Worm (Caenorhabditis elegans) whole organism, L2 larva: ENCODE measurements around the gene F21C10.18.

ENCODE experiments used
- C34F6.9 ChIP-seq: fragments of 150-350 bp; optimal IDR thresholded peaks from 2 replicates; lab custom pipeline; 2014; ENCODE audit warnings: missing biosample characterization, missing genetic modification characterization
- F13H6.1 ChIP-seq: sonication (generic microtip); optimal IDR thresholded peaks from 2 replicates; lab custom pipeline; 2016; ENCODE audit warnings: missing genetic modification characterization, missing compliant biosample characterization
- R02D3.7 ChIP-seq: fragments of 150-350 bp; optimal IDR thresholded peaks from 2 replicates; lab custom pipeline; 2014; ENCODE audit warnings: missing biosample characterization, missing genetic modification characterization
- alr-1 ChIP-seq: fragments of 150-350 bp; optimal IDR thresholded peaks from 2 replicates; lab custom pipeline; 2014; ENCODE audit warnings: missing biosample characterization, missing genetic modification characterization
- aly-2 ChIP-seq: fragments of 150-350 bp; optimal IDR thresholded peaks from 2 replicates; lab custom pipeline; 2014; ENCODE audit warnings: missing biosample characterization, missing genetic modification characterization
- ama-1 ChIP-seq: fragments of 150-350 bp; optimal IDR thresholded peaks from 2 replicates; lab custom pipeline; 2018; ENCODE audit warnings: inconsistent platforms
- blmp-1 ChIP-seq: sonication (generic microtip); optimal IDR thresholded peaks from 2 replicates; lab custom pipeline; 2017; ENCODE audit warnings: missing genetic modification characterization, mild to moderate bottlenecking, missing compliant biosample characterization, antibody characterized with exemption, moderate library complexity; ENCODE audit not compliant: insufficient read depth
- ceh-16 ChIP-seq: fragments of 150-350 bp; optimal IDR thresholded peaks from 2 replicates; lab custom pipeline; 2014; ENCODE audit warnings: missing biosample characterization, missing genetic modification characterization
- ceh-82 ChIP-seq: fragments of 150-350 bp; optimal IDR thresholded peaks from 2 replicates; lab custom pipeline; 2014; ENCODE audit warnings: missing biosample characterization, missing genetic modification characterization
- crh-2 ChIP-seq: sonication (generic microtip); optimal IDR thresholded peaks from 2 replicates; lab custom pipeline; 2017; ENCODE audit warnings: missing biosample characterization, missing genetic modification characterization
- dmd-4 ChIP-seq: sonication (generic microtip); optimal IDR thresholded peaks from 2 replicates; lab custom pipeline; 2017; ENCODE audit warnings: missing biosample characterization, missing genetic modification characterization
- egl-27 ChIP-seq: sonication (generic microtip); optimal IDR thresholded peaks from 3 replicates; lab custom pipeline; 2017; ENCODE audit warnings: missing biosample characterization, missing genetic modification reagents, missing genetic modification characterization
- fos-1 ChIP-seq: fragments of 150-350 bp; optimal IDR thresholded peaks from 2 replicates; lab custom pipeline; 2014; ENCODE audit warnings: missing biosample characterization, missing genetic modification characterization
- gmeb-1 ChIP-seq: fragments of 150-350 bp; optimal IDR thresholded peaks from 2 replicates; lab custom pipeline; 2014; ENCODE audit warnings: missing biosample characterization, missing genetic modification characterization
- lin-11 ChIP-seq: fragments of 150-350 bp; sonication (generic microtip); optimal IDR thresholded peaks from 2 replicates; lab custom pipeline; 2014; ENCODE audit warnings: missing biosample characterization, missing genetic modification characterization, inconsistent platforms, mixed read lengths
- lin-13 ChIP-seq: fragments of 150-350 bp; optimal IDR thresholded peaks from 2 replicates; lab custom pipeline; 2014; ENCODE audit warnings: missing biosample characterization, missing genetic modification reagents, missing genetic modification characterization
- lin-39 ChIP-seq: fragments of 150-350 bp; optimal IDR thresholded peaks from 2 replicates; lab custom pipeline; 2014; ENCODE audit warnings: missing biosample characterization, missing genetic modification reagents, missing genetic modification characterization
- lsy-2 ChIP-seq, 2 experiments: fragments of 150-350 bp in 1 of 2; sonication (generic microtip) in 1 of 2; optimal IDR thresholded peaks; 2 replicates each; lab custom pipeline; 2014 to 2017; ENCODE audit warnings: missing biosample characterization in 2 of 2, missing genetic modification characterization in 2 of 2
- mbf-1 ChIP-seq: sonication (generic microtip); optimal IDR thresholded peaks from 2 replicates; lab custom pipeline; 2017; ENCODE audit warnings: missing biosample characterization, missing genetic modification characterization
- mdl-1 ChIP-seq, 2 experiments: fragments of 150-350 bp in 1 of 2; sonication (generic microtip) in 1 of 2; optimal IDR thresholded peaks; 2 replicates each; lab custom pipeline; 2017; ENCODE audit warnings: missing biosample characterization in 2 of 2, missing genetic modification characterization in 2 of 2
- nhr-10 ChIP-seq: sonication (generic microtip); optimal IDR thresholded peaks from 2 replicates; lab custom pipeline; 2017; ENCODE audit warnings: missing biosample characterization, missing genetic modification characterization
- nhr-12 ChIP-seq: fragments of 150-350 bp; optimal IDR thresholded peaks from 2 replicates; lab custom pipeline; 2014; ENCODE audit warnings: missing biosample characterization, missing genetic modification characterization
- nhr-129 ChIP-seq: fragments of 150-350 bp; optimal IDR thresholded peaks from 2 replicates; lab custom pipeline; 2014; ENCODE audit warnings: missing biosample characterization, missing genetic modification characterization
- nhr-21 ChIP-seq: fragments of 150-350 bp; optimal IDR thresholded peaks from 2 replicates; lab custom pipeline; 2014; ENCODE audit warnings: missing biosample characterization, missing genetic modification characterization
- nhr-23 ChIP-seq: fragments of 150-350 bp; optimal IDR thresholded peaks from 2 replicates; lab custom pipeline; 2014; ENCODE audit warnings: missing biosample characterization, missing genetic modification reagents, missing genetic modification characterization
- nhr-237 ChIP-seq: fragments of 150-350 bp; optimal IDR thresholded peaks from 2 replicates; lab custom pipeline; 2014; ENCODE audit warnings: missing biosample characterization, missing genetic modification characterization
- nhr-25 ChIP-seq: fragments of 150-350 bp; sonication (generic microtip); optimal IDR thresholded peaks from 3 replicates; lab custom pipeline; 2014; ENCODE audit warnings: missing biosample characterization, missing genetic modification characterization
- nhr-6 ChIP-seq: fragments of 150-350 bp; optimal IDR thresholded peaks from 2 replicates; lab custom pipeline; 2014; ENCODE audit warnings: missing biosample characterization, missing genetic modification characterization
- nhr-77 ChIP-seq: fragments of 150-350 bp; optimal IDR thresholded peaks from 2 replicates; lab custom pipeline; 2014; ENCODE audit warnings: missing biosample characterization, missing genetic modification characterization
- peb-1 ChIP-seq: fragments of 150-350 bp; optimal IDR thresholded peaks from 2 replicates; lab custom pipeline; 2014; ENCODE audit warnings: missing biosample characterization, missing genetic modification characterization
- sem-4 ChIP-seq: fragments of 150-350 bp; optimal IDR thresholded peaks from 2 replicates; lab custom pipeline; 2014; ENCODE audit warnings: missing biosample characterization, missing genetic modification reagents, missing genetic modification characterization
- sma-3 ChIP-seq: sonication (generic microtip); optimal IDR thresholded peaks from 2 replicates; lab custom pipeline; 2016; ENCODE audit warnings: missing genetic modification reagents, missing genetic modification characterization, missing compliant biosample characterization
- sma-9 ChIP-seq, 2 experiments: fragments of 150-350 bp in 1 of 2; sonication (generic microtip) in 1 of 2; optimal IDR thresholded peaks; 2 replicates each; lab custom pipeline; 2014 to 2016; ENCODE audit warnings: missing genetic modification characterization in 2 of 2, mild to moderate bottlenecking in 1 of 2, missing biosample characterization in 1 of 2, missing compliant biosample characterization in 1 of 2, missing genetic modification reagents in 1 of 2, moderate library complexity in 1 of 2
- snpc-4 ChIP-seq: fragments of 150-350 bp; optimal IDR thresholded peaks from 2 replicates; lab custom pipeline; 2014; ENCODE audit warnings: missing biosample characterization, missing genetic modification characterization
- unc-39 ChIP-seq: fragments of 150-350 bp; optimal IDR thresholded peaks from 2 replicates; lab custom pipeline; 2014; ENCODE audit warnings: missing biosample characterization, missing genetic modification characterization
- unc-55 ChIP-seq: fragments of 150-350 bp; sonication (generic microtip); optimal IDR thresholded peaks from 3 replicates; lab custom pipeline; 2014; ENCODE audit warnings: missing biosample characterization, missing genetic modification reagents, missing genetic modification characterization
- unc-62 ChIP-seq: fragments of 150-350 bp; optimal IDR thresholded peaks from 2 replicates; lab custom pipeline; 2014; ENCODE audit warnings: missing biosample characterization, missing genetic modification reagents, missing genetic modification characterization
- zag-1 ChIP-seq: fragments of 150-350 bp; optimal IDR thresholded peaks from 2 replicates; lab custom pipeline; 2014; ENCODE audit warnings: missing biosample characterization, missing genetic modification characterization
- ztf-1 ChIP-seq: fragments of 200-800 bp; sonication (Bioruptor generic); conservative IDR thresholded peaks from 2 replicates; pipeline ENCODE4 v1.3.6; 2022; ENCODE audit warnings: missing genetic modification characterization, missing compliant biosample characterization
- ztf-11 ChIP-seq: sonication (generic microtip); optimal IDR thresholded peaks from 2 replicates; lab custom pipeline; 2017; ENCODE audit warnings: missing biosample characterization, missing genetic modification characterization
- ztf-4 ChIP-seq: fragments of 150-350 bp; optimal IDR thresholded peaks from 2 replicates; lab custom pipeline; 2014; ENCODE audit warnings: missing biosample characterization, missing genetic modification characterization

The F21C10.18 gene

DNA sequence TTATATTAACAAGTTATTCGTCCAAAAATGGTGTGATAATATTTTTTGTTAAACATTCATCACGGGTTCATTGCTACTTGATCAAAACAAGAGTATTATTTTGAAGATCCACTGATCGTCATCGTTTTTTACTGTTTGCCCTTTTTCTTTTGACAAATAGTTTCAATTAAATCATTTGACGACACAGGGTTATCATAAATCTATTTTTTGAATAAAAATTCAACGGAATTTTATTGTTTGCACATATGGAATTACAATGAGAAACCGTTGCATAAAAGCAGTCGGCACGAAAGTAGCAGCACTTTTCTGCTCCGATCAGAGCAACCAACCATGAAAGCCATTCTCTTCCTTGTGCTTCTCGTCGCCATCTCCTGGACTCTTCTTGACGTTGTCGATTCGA is 40.6 kb upstream of the F21C10.18 start, which contains the start of gene fip-2:
Gene fip-2 (plus strand): TSS at position 301 of the 400 bp plus-strand sequence.
- TF ChIP-seq mdl-1 (tag; optimal IDR thresholded peaks at IDR 0.05; lab: Kevin White, UChicago), result no peak
- TF ChIP-seq ceh-16 (tag; lab: Kevin White, UChicago), result no peak
- no peak for TF ChIP-seq mbf-1 (tag; lab: Kevin White, UChicago)
- no peak for TF ChIP-seq ama-1 (lab: Kevin White, UChicago)
- TF ChIP-seq R02D3.7 (tag; lab: Kevin White, UChicago), result no peak
- TF ChIP-seq alr-1 (tag; lab: Kevin White, UChicago), result no peak
- no peak for TF ChIP-seq aly-2 (tag; lab: Kevin White, UChicago)
- TF ChIP-seq fos-1 (tag; lab: Kevin White, UChicago), result no peak
- TF ChIP-seq, all 48 proteins: peak for 0

DNA sequence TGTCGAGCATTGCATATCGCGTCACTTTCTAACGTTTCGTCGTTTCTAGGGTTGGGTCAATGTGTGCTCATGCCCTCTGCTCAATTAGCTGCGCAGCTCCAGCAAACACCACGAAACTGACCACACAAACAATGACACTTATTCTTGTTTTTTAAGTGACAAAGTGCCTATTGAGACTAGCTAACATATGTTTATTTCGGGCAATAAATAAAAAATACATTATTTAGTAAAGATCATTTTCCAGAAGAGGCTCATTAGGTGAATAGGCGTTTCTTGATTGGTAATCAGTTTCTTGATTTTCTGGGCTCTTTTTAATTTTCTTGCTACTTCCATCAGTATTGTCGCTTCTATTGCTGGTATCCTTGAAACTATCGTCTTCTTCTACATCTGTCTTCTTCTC is 38.6 kb upstream of the F21C10.18 start, which contains the start of gene T27E4.5:
Gene T27E4.5 (minus strand): TSS at position 101 of the 400 bp plus-strand sequence.
- TF ChIP-seq unc-39 (tag; lab: Kevin White, UChicago), result no peak
- TF ChIP-seq lsy-2 (tag; optimal IDR thresholded peaks at IDR 0.05; lab: Kevin White, UChicago), result no peak
- no peak for TF ChIP-seq ztf-11 (tag; lab: Kevin White, UChicago)
- no peak for TF ChIP-seq nhr-23
- no peak for TF ChIP-seq ceh-16 (tag; lab: Kevin White, UChicago)
- TF ChIP-seq nhr-10 (tag; lab: Kevin White, UChicago), result no peak

DNA sequence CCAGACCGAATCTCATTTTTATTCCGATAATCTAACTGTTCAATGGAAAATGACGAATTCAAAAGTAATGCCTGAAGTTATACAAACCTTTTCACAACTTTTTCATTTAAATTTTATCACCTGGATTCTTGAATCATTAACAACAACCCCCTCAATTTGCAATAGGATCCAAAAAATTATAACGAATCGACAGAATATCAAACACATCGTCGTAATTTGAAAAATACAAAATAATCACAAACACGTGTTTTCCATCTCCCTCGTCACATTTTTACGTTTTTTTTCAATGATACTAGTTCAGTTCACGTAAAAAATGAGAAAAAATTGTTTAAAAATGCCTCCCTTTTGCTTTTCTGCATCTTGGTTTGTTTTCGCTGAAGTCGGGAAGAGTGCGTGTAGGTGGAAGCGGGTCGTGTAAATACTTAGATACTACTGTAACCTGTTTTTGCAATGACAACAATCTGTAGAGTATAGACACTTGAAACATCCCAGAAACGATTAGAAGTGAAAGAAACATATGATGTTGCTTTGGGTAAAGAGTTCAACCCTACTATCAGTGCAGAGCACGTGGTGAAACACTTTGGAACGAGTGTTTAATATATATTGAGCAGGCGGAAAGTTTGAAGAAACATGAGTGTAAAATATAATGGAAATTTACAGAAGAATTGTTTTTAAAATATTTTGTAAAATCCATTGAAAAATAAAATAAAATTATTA is 34.8 kb upstream of the F21C10.18 start, which contains the start of gene oac-50:
Gene oac-50 (minus strand): TSS at position 219 of the 717 bp plus-strand sequence.
- TF ChIP-seq lin-11 (no peak), unc-39 (tag; lab: Kevin White, UChicago) (no peak), zag-1 (tag; lab: Kevin White, UChicago) (no peak), ztf-4 (tag; lab: Kevin White, UChicago) (no peak), C34F6.9 (tag; lab: Kevin White, UChicago) (no peak), blmp-1 (tag; lab: Kevin White, UChicago) (no peak), F13H6.1 (tag; lab: Kevin White, UChicago) (peak; percentile 27), sma-9 (GFP tag; optimal IDR thresholded peaks at IDR 0.05; lab: Kevin White, UChicago) (peak; percentile 2), sma-9 (tag; optimal IDR thresholded peaks at IDR 0.05; lab: Kevin White, UChicago) (no peak), nhr-77 (no peak), ama-1 (lab: Kevin White, UChicago) (no peak), crh-2 (tag; lab: Kevin White, UChicago) (no peak), gmeb-1 (tag; lab: Kevin White, UChicago) (no peak), snpc-4 (tag; lab: Kevin White, UChicago) (no peak)

ce11 chrV:9074360-9074834 is 33.9 kb upstream of the F21C10.18 start:
- TF ChIP-seq nhr-129 (tag; lab: Kevin White, UChicago), result peak; percentile 11
- TF ChIP-seq lsy-2 (tag; optimal IDR thresholded peaks at IDR 0.05; lab: Kevin White, UChicago), result peak in 1 of 2 experiments; percentile 37
- TF ChIP-seq R02D3.7 (tag; lab: Kevin White, UChicago), result no peak
- TF ChIP-seq nhr-6, result peak; percentile 36
- no peak for TF ChIP-seq lin-13 (GFP tag; lab: Kevin White, UChicago)
- peak; percentile 19 for TF ChIP-seq ztf-4 (tag; lab: Kevin White, UChicago)
- TF ChIP-seq ceh-82 (tag; lab: Kevin White, UChicago), result no peak
- TF ChIP-seq egl-27, result no peak
- TF ChIP-seq dmd-4, result no peak
- no peak for TF ChIP-seq aly-2 (tag; lab: Kevin White, UChicago)
- no peak for TF ChIP-seq peb-1
- no peak for TF ChIP-seq C34F6.9 (tag; lab: Kevin White, UChicago)
- TF ChIP-seq sma-9 (GFP tag; optimal IDR thresholded peaks at IDR 0.05; lab: Kevin White, UChicago), result peak; percentile 35
- TF ChIP-seq sma-9 (tag; optimal IDR thresholded peaks at IDR 0.05; lab: Kevin White, UChicago), result no peak
- no peak for TF ChIP-seq sem-4 (tag; lab: Kevin White, UChicago)
- TF ChIP-seq sma-3 (GFP tag; lab: Kevin White, UChicago), result peak; percentile 46
- no peak for TF ChIP-seq unc-55 (GFP tag; lab: Kevin White, UChicago)
- TF ChIP-seq mdl-1 (tag; optimal IDR thresholded peaks at IDR 0.05; lab: Kevin White, UChicago), result peak in 1 of 2 experiments; percentile 6
- peak; percentile 7 for TF ChIP-seq blmp-1 (tag; lab: Kevin White, UChicago)
- peak; percentile 73 for TF ChIP-seq ama-1 (lab: Kevin White, UChicago)
- no peak for TF ChIP-seq ceh-16 (tag; lab: Kevin White, UChicago)
- no peak for TF ChIP-seq ztf-1 (GFP tag; lab: Robert Waterston, UW)
- TF ChIP-seq crh-2 (tag; lab: Kevin White, UChicago), result peak; percentile 38
- peak; percentile 13 for TF ChIP-seq nhr-21 (tag; lab: Kevin White, UChicago)
- no peak for TF ChIP-seq nhr-237
- no peak for TF ChIP-seq lin-39
- TF ChIP-seq nhr-12, result no peak
- TF ChIP-seq nhr-25 (tag; lab: Kevin White, UChicago), result peak; percentile 0
- TF ChIP-seq unc-62, result no peak
